Fruit fly (Drosophila melanogaster) whole organism, embryonic: ENCODE data around the gene Agpat4.

Experiments used
- Adf1 ChIP-seq: fragments of 200-800 bp; sonication (Bioruptor generic); IDR thresholded peaks from 2 replicates; pipeline ENCODE4 v1.3.6; 2022; ENCODE audit warnings: missing biosample characterization, missing genetic modification characterization
- B-H1 ChIP-seq: fragments of 200-800 bp; sonication (Bioruptor generic); IDR thresholded peaks from 3 replicates; pipeline ENCODE4 v1.3.6; 2022; ENCODE audit warnings: missing biosample characterization, missing genetic modification characterization
- Blimp-1 ChIP-seq: fragments of 200-800 bp; sonication (Bioruptor generic); optimal IDR thresholded peaks from 3 replicates; lab custom pipeline; 2018; ENCODE audit warnings: missing biosample characterization, missing genetic modification characterization, mild to moderate bottlenecking, moderate library complexity, missing genetic modification reagents
- CG10543 ChIP-seq: fragments of 200-800 bp; sonication (Bioruptor generic); optimal IDR thresholded peaks from 3 replicates; lab custom pipeline; 2017; ENCODE audit warnings: missing biosample characterization, mild to moderate bottlenecking, missing genetic modification characterization, moderate library complexity
- CG10654 ChIP-seq: fragments of 200-800 bp; sonication (Bioruptor generic); optimal IDR thresholded peaks from 2 replicates; lab custom pipeline; 2016; ENCODE audit warnings: missing biosample characterization, missing genetic modification characterization
- CG11504 ChIP-seq: fragments of 200-800 bp; sonication (Bioruptor generic); optimal IDR thresholded peaks from 3 replicates; lab custom pipeline; 2019; ENCODE audit warnings: missing biosample characterization, mild to moderate bottlenecking, missing genetic modification characterization, moderate library complexity
- CG11695 ChIP-seq: fragments of 200-800 bp; sonication (Bioruptor generic); IDR thresholded peaks from 3 replicates; pipeline ENCODE4 v1.3.6; 2022; ENCODE audit warnings: missing biosample characterization, missing genetic modification characterization
- CG13296 ChIP-seq: fragments of 200-800 bp; sonication (Bioruptor generic); optimal IDR thresholded peaks from 3 replicates; lab custom pipeline; 2018; ENCODE audit warnings: missing biosample characterization, mild to moderate bottlenecking, missing genetic modification characterization
- CG13624 ChIP-seq: fragments of 200-800 bp; sonication (Bioruptor generic); optimal IDR thresholded peaks from 2 replicates; lab custom pipeline; 2016; ENCODE audit warnings: missing biosample characterization, missing genetic modification characterization
- CG14667 ChIP-seq: fragments of 200-800 bp; sonication (Bioruptor generic); IDR thresholded peaks from 2 replicates; pipeline ENCODE4 v1.3.6; 2022; ENCODE audit warnings: missing biosample characterization, missing genetic modification characterization
- CG14710 ChIP-seq: fragments of 200-800 bp; sonication (Bioruptor generic); optimal IDR thresholded peaks from 3 replicates; lab custom pipeline; 2019; ENCODE audit warnings: missing biosample characterization, mild to moderate bottlenecking, missing genetic modification characterization, moderate library complexity
- CG14860 ChIP-seq: fragments of 200-800 bp; sonication (Bioruptor generic); IDR thresholded peaks from 3 replicates; pipeline ENCODE4 v1.3.6; 2022; ENCODE audit warnings: missing biosample characterization, missing genetic modification characterization; ENCODE audit not compliant: partially characterized antibody
- CG17186 ChIP-seq: fragments of 200-800 bp; sonication (Bioruptor generic); optimal IDR thresholded peaks from 3 replicates; lab custom pipeline; 2017; ENCODE audit warnings: missing biosample characterization, missing genetic modification reagents, missing genetic modification characterization
- CG1792 ChIP-seq: fragments of 200-800 bp; sonication (Bioruptor generic); optimal IDR thresholded peaks from 2 replicates; lab custom pipeline; 2016; ENCODE audit warnings: missing biosample characterization, missing genetic modification characterization
- CG18262 ChIP-seq: fragments of 200-800 bp; optimal IDR thresholded peaks from 3 replicates; lab custom pipeline; 2019; ENCODE audit warnings: missing biosample characterization, mild to moderate bottlenecking, missing genetic modification characterization, moderate library complexity
- CG30403 ChIP-seq: fragments of 200-800 bp; sonication (Bioruptor generic); optimal IDR thresholded peaks from 3 replicates; lab custom pipeline; 2016; ENCODE audit warnings: missing biosample characterization, missing genetic modification characterization
- CG3163 ChIP-seq: fragments of 200-800 bp; sonication (Bioruptor generic); optimal IDR thresholded peaks from 3 replicates; lab custom pipeline; 2016; ENCODE audit warnings: missing biosample characterization, missing genetic modification characterization
- CG4730 ChIP-seq: fragments of 200-800 bp; sonication (Bioruptor generic); IDR thresholded peaks from 2 replicates; pipeline ENCODE4 v1.3.6; 2022; ENCODE audit warnings: missing biosample characterization, missing genetic modification characterization
- CG5180 ChIP-seq: fragments of 200-800 bp; sonication (Bioruptor generic); optimal IDR thresholded peaks from 3 replicates; lab custom pipeline; 2017; ENCODE audit warnings: missing biosample characterization, missing genetic modification characterization, mild to moderate bottlenecking, moderate library complexity, missing genetic modification reagents
- CG6765 ChIP-seq: fragments of 200-800 bp; sonication (Bioruptor generic); optimal IDR thresholded peaks from 3 replicates; lab custom pipeline; 2017; ENCODE audit warnings: missing biosample characterization, mild to moderate bottlenecking, missing genetic modification characterization
- CG9609 ChIP-seq: fragments of 200-800 bp; sonication (Bioruptor generic); optimal IDR thresholded peaks from 3 replicates; lab custom pipeline; 2016; ENCODE audit warnings: missing biosample characterization, missing genetic modification characterization
- Doc3 ChIP-seq: fragments of 200-800 bp; sonication (Bioruptor generic); IDR thresholded peaks from 3 replicates; pipeline ENCODE4 v1.3.6; 2022; ENCODE audit warnings: missing biosample characterization, missing genetic modification characterization; ENCODE audit not compliant: partially characterized antibody
- Fer1 ChIP-seq: fragments of 200-800 bp; sonication (Bioruptor generic); optimal IDR thresholded peaks from 2 replicates; lab custom pipeline; 2017; ENCODE audit warnings: missing biosample characterization, mild to moderate bottlenecking, missing genetic modification characterization
- Lim3 ChIP-seq: fragments of 200-800 bp; sonication (Bioruptor generic); IDR thresholded peaks from 2 replicates; pipeline ENCODE4 v1.3.6; 2022; ENCODE audit warnings: missing biosample characterization, missing genetic modification characterization
- Lpt ChIP-seq: fragments of >200 bp; optimal IDR thresholded peaks from 2 replicates; lab custom pipeline; 2018; ENCODE audit warnings: missing biosample characterization, missing genetic modification characterization
- NFAT ChIP-seq: fragments of 200-800 bp; sonication (Bioruptor generic); IDR thresholded peaks from 2 replicates; pipeline ENCODE4 v1.3.6; 2022; ENCODE audit warnings: missing biosample characterization, missing genetic modification characterization
- NK7.1 ChIP-seq: fragments of 200-800 bp; sonication (Bioruptor generic); optimal IDR thresholded peaks from 3 replicates; lab custom pipeline; 2016; ENCODE audit warnings: missing biosample characterization, missing genetic modification characterization
- Neu2 ChIP-seq: fragments of 200-800 bp; sonication (Bioruptor generic); optimal IDR thresholded peaks from 3 replicates; lab custom pipeline; 2016; ENCODE audit warnings: missing biosample characterization, missing genetic modification characterization, borderline replicate concordance
- bab2 ChIP-seq: fragments of 200-800 bp; sonication (Bioruptor generic); optimal IDR thresholded peaks from 2 replicates; lab custom pipeline; 2016; ENCODE audit warnings: missing biosample characterization, missing genetic modification characterization
- cad ChIP-seq: fragments of >200 bp; optimal IDR thresholded peaks from 2 replicates; lab custom pipeline; 2017; ENCODE audit warnings: missing biosample characterization, missing genetic modification characterization
- ci ChIP-seq: fragments of 200-800 bp; sonication (Bioruptor generic); IDR thresholded peaks from 3 replicates; pipeline ENCODE4 v1.3.6; 2022; ENCODE audit warnings: missing biosample characterization, missing genetic modification characterization
- corto ChIP-seq: fragments of 200-800 bp; sonication (Bioruptor generic); optimal IDR thresholded peaks from 2 replicates; lab custom pipeline; 2016; ENCODE audit warnings: missing biosample characterization, mild to moderate bottlenecking, missing genetic modification characterization, moderate library complexity
- crc ChIP-seq: fragments of 200-800 bp; sonication (Bioruptor generic); optimal IDR thresholded peaks from 2 replicates; lab custom pipeline; 2016; ENCODE audit warnings: missing biosample characterization, missing genetic modification characterization
- crol ChIP-seq: fragments of 200-800 bp; sonication (Bioruptor generic); IDR thresholded peaks from 2 replicates; pipeline ENCODE4 v1.3.6; 2022; ENCODE audit warnings: missing biosample characterization, missing genetic modification characterization
- dimm ChIP-seq: fragments of 200-800 bp; sonication (Bioruptor generic); IDR thresholded peaks from 2 replicates; pipeline ENCODE4 v1.3.6; 2022; ENCODE audit warnings: missing biosample characterization, missing genetic modification characterization
- gem ChIP-seq: fragments of 200-800 bp; sonication (Bioruptor generic); optimal IDR thresholded peaks from 2 replicates; lab custom pipeline; 2019; ENCODE audit warnings: missing biosample characterization, mild to moderate bottlenecking, missing genetic modification characterization, moderate library complexity
- gsb ChIP-seq: fragments of 200-800 bp; sonication (Bioruptor generic); IDR thresholded peaks from 2 replicates; pipeline ENCODE4 v1.3.6; 2022; ENCODE audit warnings: missing biosample characterization, missing genetic modification characterization
- hbn ChIP-seq: fragments of 200-800 bp; sonication (Bioruptor generic); IDR thresholded peaks from 2 replicates; pipeline ENCODE4 v1.3.6; 2022; ENCODE audit warnings: missing biosample characterization, missing genetic modification characterization; ENCODE audit not compliant: partially characterized antibody
- kah ChIP-seq: fragments of 200-800 bp; sonication (Bioruptor generic); optimal IDR thresholded peaks from 2 replicates; lab custom pipeline; 2018; ENCODE audit warnings: missing biosample characterization, mild to moderate bottlenecking, missing genetic modification characterization
- knrl ChIP-seq: fragments of 200-800 bp; sonication (Bioruptor generic); IDR thresholded peaks from 3 replicates; pipeline ENCODE4 v1.3.6; 2022; ENCODE audit warnings: missing biosample characterization, missing genetic modification characterization; ENCODE audit not compliant: partially characterized antibody
- maf-S ChIP-seq: fragments of 200-800 bp; sonication (Bioruptor generic); optimal IDR thresholded peaks from 2 replicates; lab custom pipeline; 2016; ENCODE audit warnings: missing biosample characterization, missing genetic modification characterization
- mld ChIP-seq: fragments of 200-800 bp; sonication (Bioruptor generic); IDR thresholded peaks from 3 replicates; pipeline ENCODE4 v1.3.6; 2022; ENCODE audit warnings: missing biosample characterization, missing genetic modification characterization; ENCODE audit not compliant: partially characterized antibody
- nau ChIP-seq: fragments of 200-800 bp; sonication (Bioruptor generic); optimal IDR thresholded peaks from 3 replicates; lab custom pipeline; 2017; ENCODE audit warnings: missing biosample characterization, mild to moderate bottlenecking, missing genetic modification characterization, missing genetic modification reagents
- odd ChIP-seq: fragments of 200-800 bp; sonication (Bioruptor generic); optimal IDR thresholded peaks from 2 replicates; lab custom pipeline; 2017; ENCODE audit warnings: missing biosample characterization, mild to moderate bottlenecking, missing genetic modification characterization
- pho ChIP-seq: fragments of 200-800 bp; sonication (Bioruptor generic); optimal IDR thresholded peaks from 2 replicates; lab custom pipeline; 2016; ENCODE audit warnings: missing biosample characterization, missing genetic modification characterization
- repo ChIP-seq: fragments of 200-800 bp; sonication (Bioruptor generic); optimal IDR thresholded peaks from 2 replicates; lab custom pipeline; 2016; ENCODE audit warnings: missing biosample characterization, missing genetic modification characterization
- sc ChIP-seq, 3 experiments: fragments of >200 bp in 2 of 3; fragments of 200-800 bp in 1 of 3; sonication (Bioruptor generic) in 1 of 3; optimal IDR thresholded peaks; 2 replicates in 2 of 3; 3 replicates in 1 of 3; lab custom pipeline; 2017; ENCODE audit warnings: mild to moderate bottlenecking in 1 of 3, missing biosample characterization in 1 of 3, missing genetic modification characterization in 1 of 3, missing genetic modification reagents in 1 of 3
- sim ChIP-seq: fragments of 200-800 bp; sonication (Bioruptor generic); IDR thresholded peaks from 2 replicates; pipeline ENCODE4 v1.3.6; 2022; ENCODE audit warnings: missing biosample characterization, missing genetic modification characterization
- trem ChIP-seq: fragments of 200-800 bp; optimal IDR thresholded peaks from 3 replicates; lab custom pipeline; 2019; ENCODE audit warnings: missing biosample characterization, mild to moderate bottlenecking, missing genetic modification characterization, moderate library complexity
- ttk ChIP-seq: fragments of 200-800 bp; sonication (Bioruptor generic); IDR thresholded peaks from 2 replicates; pipeline ENCODE4 v2.1.2; 2022; ENCODE audit warnings: missing biosample characterization, missing genetic modification characterization
- vvl ChIP-seq: fragments of 200-800 bp; sonication (Bioruptor generic); IDR thresholded peaks from 2 replicates; pipeline ENCODE4 v1.3.6; 2022; ENCODE audit warnings: missing biosample characterization, missing genetic modification characterization
- wor ChIP-seq: fragments of 200-800 bp; sonication (Bioruptor generic); IDR thresholded peaks from 2 replicates; pipeline ENCODE4 v1.3.6; 2022; ENCODE audit warnings: missing biosample characterization, missing genetic modification characterization

Agpat4 gene

dm6 chr3L:16431056-16431455 lies 49.7 kb upstream of the Agpat4 start (continued):
- TF ChIP-seq CG14860 (GFP tag; lab: Robert Waterston, UW) (no peak), CG10543 (GFP tag; lab: Kevin White, UChicago) (no peak), NFAT (GFP tag; lab: Robert Waterston, UW) (no peak), sim (GFP tag; lab: Robert Waterston, UW) (no peak), CG6765 (GFP tag; lab: Kevin White, UChicago) (no peak), repo (GFP tag; lab: Kevin White, UChicago) (no peak), crc (GFP tag; lab: Kevin White, UChicago) (no peak), pho (no peak), CG11504 (tag; lab: Kevin White, UChicago) (peak; percentile 9), CG14667 (no peak), Lim3 (GFP tag; lab: Robert Waterston, UW) (no peak), CG10654 (GFP tag; lab: Kevin White, UChicago) (no peak), ttk (no peak), CG1792 (GFP tag; lab: Kevin White, UChicago) (no peak), bab2 (GFP tag; lab: Kevin White, UChicago) (no peak), Blimp-1 (GFP tag; lab: Kevin White, UChicago) (peak; percentile 32), Fer1 (GFP tag; lab: Kevin White, UChicago) (no peak), B-H1 (GFP tag; lab: Robert Waterston, UW) (no peak), CG11695 (GFP tag; lab: Robert Waterston, UW) (no peak), CG4730 (GFP tag; lab: Robert Waterston, UW) (no peak), mld (GFP tag; lab: Robert Waterston, UW) (no peak), CG3163 (no peak), kah (GFP tag; lab: Kevin White, UChicago) (no peak), hbn (GFP tag; lab: Robert Waterston, UW) (no peak), Doc3 (GFP tag; lab: Robert Waterston, UW) (no peak), CG13624 (GFP tag; lab: Kevin White, UChicago) (no peak), Neu2 (GFP tag; lab: Kevin White, UChicago) (no peak), crol (no peak), CG17186 (GFP tag; lab: Kevin White, UChicago) (no peak), gsb (GFP tag; lab: Robert Waterston, UW) (no peak), sc (optimal IDR thresholded peaks at IDR 0.05; lab: Kevin White, UChicago) (no peak), sc (GFP tag; optimal IDR thresholded peaks at IDR 0.05; lab: Kevin White, UChicago) (no peak), CG13296 (GFP tag; lab: Kevin White, UChicago) (no peak), odd (GFP tag; lab: Kevin White, UChicago) (peak; percentile 0), CG18262 (peak; percentile 16), Lpt (GFP tag; lab: Kevin White, UChicago) (no peak), CG9609 (GFP tag; lab: Kevin White, UChicago) (no peak), corto (GFP tag; lab: Kevin White, UChicago) (no peak), ci (GFP tag; lab: Robert Waterston, UW) (0 out of 3 replicates have a peak, but pooled peaks have one; percentile 23), NK7.1 (no peak), Adf1 (GFP tag; lab: Robert Waterston, UW) (no peak), trem (no peak), CG14710 (peak; percentile 3), CG5180 (GFP tag; lab: Kevin White, UChicago) (peak; percentile 26), gem (tag; lab: Kevin White, UChicago) (no peak), CG30403 (GFP tag; lab: Kevin White, UChicago) (no peak), cad (GFP tag; lab: Kevin White, UChicago) (no peak), dimm (GFP tag; lab: Robert Waterston, UW) (no peak), knrl (GFP tag; lab: Robert Waterston, UW) (no peak), vvl (GFP tag; lab: Robert Waterston, UW) (no peak), wor (GFP tag; lab: Robert Waterston, UW) (no peak), maf-S (GFP tag; lab: Kevin White, UChicago) (no peak), nau (GFP tag; lab: Kevin White, UChicago) (peak; percentile 24)
